Worm (Caenorhabditis elegans): ENCODE data around the gene C49F5.5.

The C49F5.5 gene

DNA sequence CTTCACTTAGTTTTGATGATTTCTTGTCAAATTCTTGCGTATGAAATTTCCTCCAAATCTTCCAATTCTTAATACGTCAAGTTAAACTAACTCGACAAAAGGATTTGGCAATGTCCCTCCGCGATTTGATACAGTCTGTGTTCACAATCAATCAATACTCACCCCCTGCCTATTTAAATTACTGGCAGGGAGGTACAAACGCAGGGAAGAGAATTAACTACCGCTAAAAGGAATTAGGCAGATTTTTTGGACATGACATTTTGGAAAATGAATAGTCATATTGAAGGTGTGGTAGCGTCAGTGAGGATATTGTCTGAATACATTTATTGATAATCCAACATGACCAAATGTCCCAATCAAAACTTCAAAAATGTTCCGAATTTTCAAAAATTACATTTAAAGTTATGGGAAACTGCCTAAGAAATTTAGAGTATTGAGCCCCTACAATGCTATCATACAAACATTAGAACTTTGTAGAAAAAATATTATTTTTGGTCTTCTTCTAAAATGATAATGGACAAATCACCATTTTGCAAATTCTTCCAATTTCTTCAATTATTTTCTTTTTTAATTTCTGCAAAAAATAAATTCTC, 48.5 kb upstream of the C49F5.5 start (continued):
- peak; percentile 95 for TF ChIP-seq F22D6.2 (tag; optimal IDR thresholded peaks at IDR 0.05)
- no peak for TF ChIP-seq hlh-12 (tag; optimal IDR thresholded peaks at IDR 0.05)
- TF ChIP-seq snpc-3.4 (tag; optimal IDR thresholded peaks at IDR 0.05), result no peak
- peak; percentile 78 for TF ChIP-seq ztf-22 (GFP tag; optimal IDR thresholded peaks at IDR 0.05)
- peak; percentile 94 for TF ChIP-seq lir-1 (GFP tag; conservative IDR thresholded peaks at IDR 0.05)
- peak; percentile 97 for TF ChIP-seq rcor-1 (GFP tag; IDR thresholded peaks at IDR 0.05)
- peak; percentile 87 for TF ChIP-seq nhr-80 (tag; optimal IDR thresholded peaks at IDR 0.05)
- peak; percentile 91 for TF ChIP-seq ekl-4 (GFP tag; IDR thresholded peaks at IDR 0.05)
- peak; percentile 59 for TF ChIP-seq F57A8.1 (GFP tag; optimal IDR thresholded peaks at IDR 0.05)
- peak; percentile 64 for TF ChIP-seq snpc-4 (GFP tag; optimal IDR thresholded peaks at IDR 0.05)
- TF ChIP-seq snpc-4 (tag; optimal IDR thresholded peaks at IDR 0.05), result peak; percentile 75 to 88 (median 82)
- peak; percentile 88 for TF ChIP-seq ztf-3 (GFP tag; optimal IDR thresholded peaks at IDR 0.05)
- no peak for TF ChIP-seq F49E8.2 (tag; optimal IDR thresholded peaks at IDR 0.05; ENCODE audit: insufficient read depth)
- peak; percentile 94 for TF ChIP-seq ztf-6 (GFP tag; IDR thresholded peaks at IDR 0.05)
- TF ChIP-seq B0019.2 (GFP tag; conservative IDR thresholded peaks at IDR 0.05), result no peak
- peak; percentile 98 for TF ChIP-seq K11D2.4 (GFP tag; IDR thresholded peaks at IDR 0.05)
- no peak for TF ChIP-seq lsy-27 (tag; optimal IDR thresholded peaks at IDR 0.05; ENCODE audit: borderline replicate concordance, insufficient read depth)
- peak; percentile 24 for TF ChIP-seq snpc-1.3 (tag; optimal IDR thresholded peaks at IDR 0.05; ENCODE audit: insufficient read depth)
- TF ChIP-seq F23B12.7 (tag; optimal IDR thresholded peaks at IDR 0.05; ENCODE audit: insufficient read depth), result peak; percentile 90
- peak; percentile 93 for TF ChIP-seq pbrm-1 (GFP tag; IDR thresholded peaks at IDR 0.05)
- TF ChIP-seq ceh-27 (GFP tag; optimal IDR thresholded peaks at IDR 0.05), result peak; percentile 99
- no peak for TF ChIP-seq F39B2.1 (GFP tag; IDR thresholded peaks at IDR 0.05)
- no peak for TF ChIP-seq T26A5.8 (tag; optimal IDR thresholded peaks at IDR 0.05)
- peak; percentile 98 for TF ChIP-seq somi-1 (GFP tag; optimal IDR thresholded peaks at IDR 0.05)
- peak; percentile 99 for TF ChIP-seq tlf-1 (GFP tag; optimal IDR thresholded peaks at IDR 0.05)
- peak; percentile 85 for TF ChIP-seq akir-1 (GFP tag; optimal IDR thresholded peaks at IDR 0.05)
- TF ChIP-seq lin-40 (tag; optimal IDR thresholded peaks at IDR 0.05), result peak; percentile 100
- TF ChIP-seq ceh-58 (GFP tag; IDR thresholded peaks at IDR 0.05), result no peak
- no peak for TF ChIP-seq nfya-2 (GFP tag; IDR thresholded peaks at IDR 0.05)
- peak; percentile 77 for TF ChIP-seq unc-62 (GFP tag; optimal IDR thresholded peaks at IDR 0.05)
- TF ChIP-seq sptf-2 (GFP tag; optimal IDR thresholded peaks at IDR 0.05), result peak; percentile 55
- TF ChIP-seq snpc-1.1 (tag; optimal IDR thresholded peaks at IDR 0.05; ENCODE audit: insufficient read depth), result no peak
- TF ChIP-seq egl-44 (GFP tag; IDR thresholded peaks at IDR 0.05), result peak; percentile 89
- peak; percentile 85 for TF ChIP-seq nhr-179 (tag; optimal IDR thresholded peaks at IDR 0.05)
- peak; percentile 98 for TF ChIP-seq atf-7 (tag; optimal IDR thresholded peaks at IDR 0.05)
- peak; percentile 98 for TF ChIP-seq dox-1 (GFP tag; IDR thresholded peaks at IDR 0.05)
- peak; percentile 89 for TF ChIP-seq C17E4.6 (GFP tag; IDR thresholded peaks at IDR 0.05)
- TF ChIP-seq B0261.1 (tag; optimal IDR thresholded peaks at IDR 0.05), result peak; percentile 65
- TF ChIP-seq repo-1 (tag; optimal IDR thresholded peaks at IDR 0.05), result peak; percentile 98
- no peak for TF ChIP-seq him-1 (tag; optimal IDR thresholded peaks at IDR 0.05)
